Worm (Caenorhabditis elegans) whole organism, L4/young adult: ENCODE measurements around the gene srx-26.

Experiments
- W03F9.2 ChIP-seq: fragments of 150-350 bp; optimal IDR thresholded peaks from 2 replicates; lab custom pipeline; 2014; ENCODE audit warnings: missing biosample characterization, missing genetic modification characterization
- dao-5 ChIP-seq: sonication (generic microtip); optimal IDR thresholded peaks from 2 replicates; lab custom pipeline; 2016; ENCODE audit warnings: missing genotype, missing genetic modification characterization, moderate library complexity, missing compliant biosample characterization
- him-1 ChIP-seq: sonication (generic microtip); optimal IDR thresholded peaks from 2 replicates; lab custom pipeline; 2016; ENCODE audit warnings: missing genotype, missing genetic modification reagents, missing genetic modification characterization, missing compliant biosample characterization

DNA sequence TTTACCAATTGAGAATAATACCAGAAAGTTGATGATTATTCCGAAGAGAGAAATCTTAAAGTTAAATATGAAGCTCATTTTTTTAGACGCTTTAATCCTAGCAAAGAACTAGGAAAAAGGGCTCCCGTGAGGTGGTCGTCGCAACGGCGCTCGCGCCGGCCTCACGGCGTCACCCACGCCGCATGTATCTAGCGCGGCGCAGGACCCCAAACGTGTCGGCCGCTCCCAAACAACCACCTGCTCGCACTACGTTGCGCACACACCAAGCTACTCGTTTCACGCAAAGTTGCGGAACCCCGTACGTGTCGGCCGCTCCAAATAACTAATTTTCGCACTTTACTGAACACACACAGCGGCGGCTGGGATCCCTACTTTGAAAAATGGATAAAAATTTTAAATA is 6.5 kb downstream of the srx-26 start:
- TF ChIP-seq dao-5 (tag; lab: Kevin White, UChicago) (no peak), him-1 (no peak), W03F9.2 (tag; lab: Kevin White, UChicago) (no peak)
